Worm (Caenorhabditis elegans) whole organism, mixed stage, embryonic: ENCODE results near the gene thoc-7.

Source experiments
- ceh-39 ChIP-seq: fragments of 150-350 bp; optimal IDR thresholded peaks from 2 replicates; lab custom pipeline; 2014; ENCODE audit warnings: missing biosample characterization, missing genetic modification characterization
- ceh-43 ChIP-seq: fragments of 200-800 bp; sonication (Bioruptor generic); optimal IDR thresholded peaks from 2 replicates; lab custom pipeline; 2018; ENCODE audit warnings: mild to moderate bottlenecking, missing genetic modification characterization, moderate library complexity, missing compliant biosample characterization
- ces-1 ChIP-seq: fragments of 150-350 bp; optimal IDR thresholded peaks from 2 replicates; lab custom pipeline; 2014; ENCODE audit warnings: missing biosample characterization, missing genetic modification reagents, missing genetic modification characterization
- drap-1 ChIP-seq: fragments of 200-800 bp; sonication (Bioruptor generic); optimal IDR thresholded peaks from 3 replicates; lab custom pipeline; 2018; ENCODE audit warnings: mild to moderate bottlenecking, missing genetic modification characterization, missing compliant biosample characterization
- elt-1 ChIP-seq: sonication (generic microtip); optimal IDR thresholded peaks from 2 replicates; lab custom pipeline; 2017; ENCODE audit warnings: missing genetic modification characterization, mild to moderate bottlenecking, missing compliant biosample characterization, antibody characterized with exemption, moderate library complexity, borderline replicate concordance; ENCODE audit not compliant: insufficient read depth
- elt-3 ChIP-seq: fragments of 150-350 bp; optimal IDR thresholded peaks from 2 replicates; lab custom pipeline; 2014; ENCODE audit warnings: missing biosample characterization, missing genetic modification characterization
- ham-2 ChIP-seq: fragments of 200-800 bp; sonication (Bioruptor generic); optimal IDR thresholded peaks from 2 replicates; lab custom pipeline; 2018; ENCODE audit warnings: mild to moderate bottlenecking, missing genetic modification characterization, missing compliant biosample characterization
- lin-13 ChIP-seq: fragments of 150-350 bp; optimal IDR thresholded peaks from 2 replicates; lab custom pipeline; 2014; ENCODE audit warnings: missing biosample characterization, missing genetic modification characterization
- mab-5 ChIP-seq: fragments of 150-350 bp; optimal IDR thresholded peaks from 2 replicates; lab custom pipeline; 2014; ENCODE audit warnings: missing biosample characterization, missing genetic modification characterization
- mls-2 ChIP-seq: sonication (generic microtip); optimal IDR thresholded peaks from 2 replicates; lab custom pipeline; 2016; ENCODE audit warnings: mild to moderate bottlenecking, missing genetic modification characterization, moderate library complexity, missing compliant biosample characterization
- nhr-12 ChIP-seq: fragments of 150-350 bp; optimal IDR thresholded peaks from 2 replicates; lab custom pipeline; 2014; ENCODE audit warnings: missing biosample characterization, missing genetic modification characterization
- nhr-2 ChIP-seq: fragments of 150-350 bp; optimal IDR thresholded peaks from 2 replicates; lab custom pipeline; 2014; ENCODE audit warnings: missing biosample characterization, missing genetic modification characterization
- nhr-237 ChIP-seq: fragments of 150-350 bp; optimal IDR thresholded peaks from 2 replicates; lab custom pipeline; 2014; ENCODE audit warnings: missing biosample characterization, missing genetic modification characterization
- nhr-28 ChIP-seq: fragments of 150-350 bp; optimal IDR thresholded peaks from 2 replicates; lab custom pipeline; 2014; ENCODE audit warnings: missing biosample characterization, missing genetic modification characterization
- pha-4 ChIP-seq: fragments of 150-350 bp; optimal IDR thresholded peaks from 2 replicates; lab custom pipeline; 2018; ENCODE audit warnings: missing biosample characterization, missing genetic modification reagents, missing genetic modification characterization
- sem-2 ChIP-seq: fragments of 200-800 bp; sonication (Bioruptor generic); optimal IDR thresholded peaks from 2 replicates; lab custom pipeline; 2018; ENCODE audit warnings: mild to moderate bottlenecking, missing genetic modification characterization, missing compliant biosample characterization
- snpc-4 ChIP-seq: fragments of 150-350 bp; optimal IDR thresholded peaks from 2 replicates; lab custom pipeline; 2014; ENCODE audit warnings: missing biosample characterization, missing genetic modification characterization
- tbx-8 ChIP-seq: fragments of 200-800 bp; sonication (Bioruptor generic); optimal IDR thresholded peaks from 2 replicates; lab custom pipeline; 2018; ENCODE audit warnings: mild to moderate bottlenecking, missing genetic modification characterization, moderate library complexity, missing compliant biosample characterization
- unc-120 ChIP-seq: sonication (generic microtip); optimal IDR thresholded peaks from 2 replicates; lab custom pipeline; 2017; ENCODE audit warnings: missing genetic modification characterization, missing compliant biosample characterization; ENCODE audit not compliant: poor library complexity, severe bottlenecking
- unc-39 ChIP-seq: fragments of 150-350 bp; optimal IDR thresholded peaks from 2 replicates; lab custom pipeline; 2014; ENCODE audit warnings: missing biosample characterization, missing genetic modification characterization
- unc-62 ChIP-seq: fragments of 150-350 bp; optimal IDR thresholded peaks from 2 replicates; lab custom pipeline; 2014; ENCODE audit warnings: missing biosample characterization, missing genetic modification reagents, missing genetic modification characterization
- zip-8 ChIP-seq: fragments of 150-350 bp; optimal IDR thresholded peaks from 2 replicates; lab custom pipeline; 2014; ENCODE audit warnings: missing biosample characterization, missing genetic modification characterization
- ztf-11 ChIP-seq: fragments of 150-350 bp; optimal IDR thresholded peaks from 2 replicates; lab custom pipeline; 2014; ENCODE audit warnings: missing biosample characterization, missing genetic modification characterization

Gene thoc-7

ce11 chrIV:13882573-13882972 lies at the start of gene thoc-7:
Gene thoc-7, plus strand, starts transcription at chrIV:13882734.
- TF ChIP-seq unc-62 (GFP tag; lab: Kevin White, UChicago): no peak

- TF ChIP-seq snpc-4 (tag; lab: Kevin White, UChicago) (no peak), ztf-11 (tag; lab: Kevin White, UChicago) (no peak), zip-8 (tag; lab: Kevin White, UChicago) (no peak), nhr-237 (tag; lab: Kevin White, UChicago) (no peak)
Observed at ce11 chrIV:13834394-13835129, 48.0 kb upstream of the thoc-7 start.

- no peak for TF ChIP-seq unc-39 (tag; lab: Kevin White, UChicago)
- TF ChIP-seq mab-5 (tag; lab: Kevin White, UChicago): no peak
- no peak for TF ChIP-seq nhr-2 (tag; lab: Kevin White, UChicago)
Observed at ce11 chrIV:13836290-13836689, 46.2 kb upstream of the thoc-7 start, which contains the start of gene H08M01.1. Gene H08M01.1, minus strand, starts transcription at chrIV:13836390.

ce11 chrIV:13838296-13838695 lies 44.2 kb upstream of the thoc-7 start:
- TF ChIP-seq unc-120: no peak
- no peak for TF ChIP-seq drap-1 (GFP tag; lab: Kevin White, UChicago)
- TF ChIP-seq nhr-12 (tag; lab: Kevin White, UChicago): no peak

ce11 chrIV:13860459-13860858 lies 22.1 kb upstream of the thoc-7 start:
- no peak for TF ChIP-seq unc-62 (GFP tag; lab: Kevin White, UChicago)
- no peak for TF ChIP-seq ham-2 (GFP tag; lab: Kevin White, UChicago)
- no peak for TF ChIP-seq nhr-2 (tag; lab: Kevin White, UChicago)

ce11 chrIV:13865172-13865571 lies 17.4 kb upstream of the thoc-7 start, which contains the start of gene vamp-8:
Gene vamp-8, minus strand, starts transcription at chrIV:13865196.
- no peak for TF ChIP-seq sem-2 (GFP tag; lab: Kevin White, UChicago)
- peak; percentile 52 for TF ChIP-seq pha-4 (tag; lab: Kevin White, UChicago)
- no peak for TF ChIP-seq ceh-39 (tag; lab: Kevin White, UChicago)
- TF ChIP-seq mab-5 (tag; lab: Kevin White, UChicago): no peak
- TF ChIP-seq mls-2 (tag; lab: Kevin White, UChicago): no peak
- no peak for TF ChIP-seq elt-1 (tag; lab: Kevin White, UChicago)

ce11 chrIV:13866754-13867153 lies 15.8 kb upstream of the thoc-7 start, which contains the start of gene B0513.90:
Gene B0513.90, plus strand, starts transcription at chrIV:13867054.
- TF ChIP-seq mls-2 (tag; lab: Kevin White, UChicago): no peak
- no peak for TF ChIP-seq mab-5 (tag; lab: Kevin White, UChicago)
- no peak for TF ChIP-seq ceh-43
- TF ChIP-seq ces-1 (GFP tag; lab: Kevin White, UChicago): no peak
- no peak for TF ChIP-seq zip-8 (tag; lab: Kevin White, UChicago)
- TF ChIP-seq pha-4 (tag; lab: Kevin White, UChicago): no peak
- no peak for TF ChIP-seq elt-3
- no peak for TF ChIP-seq tbx-8 (GFP tag; lab: Kevin White, UChicago)
- TF ChIP-seq drap-1 (GFP tag; lab: Kevin White, UChicago): no peak

ce11 chrIV:13870085-13870484 lies 12.4 kb upstream of the thoc-7 start:
- TF ChIP-seq tbx-8 (GFP tag; lab: Kevin White, UChicago): no peak
- TF ChIP-seq nhr-12 (tag; lab: Kevin White, UChicago): no peak
- no peak for TF ChIP-seq nhr-28
- TF ChIP-seq lin-13 (tag; lab: Kevin White, UChicago): no peak
- TF ChIP-seq unc-62 (GFP tag; lab: Kevin White, UChicago): no peak
